Worm (Caenorhabditis elegans): Measurements from ENCODE around the gene Y75B7B.1.

Gene Y75B7B.1

DNA sequence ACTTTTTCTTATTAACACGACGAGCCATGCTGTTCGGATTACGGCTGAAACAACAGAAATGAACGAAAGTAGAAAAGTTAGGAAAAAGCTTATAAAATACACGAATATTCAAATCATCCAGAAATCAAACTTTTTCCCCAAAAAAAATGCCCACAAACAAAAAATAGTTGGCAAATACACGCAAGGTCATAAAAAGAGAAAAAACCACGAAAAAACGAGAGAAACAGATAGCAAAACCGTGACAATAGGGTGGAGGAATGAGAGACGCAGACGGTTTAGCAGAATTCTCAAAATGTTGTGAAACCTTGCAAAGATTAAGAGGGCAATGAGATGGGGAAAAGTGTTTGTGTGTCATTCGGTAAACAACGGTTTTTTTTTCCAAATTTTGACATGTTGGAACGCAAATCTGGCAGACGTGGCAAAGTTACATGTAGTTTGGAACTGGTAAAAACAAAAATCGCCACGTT, 15.0 kb downstream of the Y75B7B.1 start, which contains the start of gene tank-1 (continued):
- TF ChIP-seq ets-4 (GFP tag; optimal IDR thresholded peaks at IDR 0.05) (no peak), snpc-4 (GFP tag; optimal IDR thresholded peaks at IDR 0.05) (no peak), snpc-4 (tag; optimal IDR thresholded peaks at IDR 0.05) (no peak)

DNA sequence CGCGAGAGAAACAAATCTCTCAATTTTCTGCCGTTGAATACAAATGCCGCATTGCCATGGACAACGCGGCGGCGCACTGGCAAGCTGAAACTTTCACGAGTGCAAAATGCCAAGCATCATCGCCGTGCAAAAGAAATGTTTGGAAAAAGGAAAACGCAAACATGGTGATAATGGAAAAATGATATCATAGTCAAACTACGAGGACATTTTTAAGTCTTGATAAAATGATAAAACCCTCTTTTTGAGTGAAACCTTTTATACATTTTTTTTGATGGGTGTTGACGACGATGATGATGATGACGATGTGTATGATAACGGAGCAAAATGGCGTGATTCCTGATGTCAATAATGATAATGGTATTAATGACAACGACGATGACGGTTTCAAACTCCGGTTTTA, 16.6 kb downstream of the Y75B7B.1 start:
- TF ChIP-seq tlf-1 (GFP tag; optimal IDR thresholded peaks at IDR 0.05): no peak
- TF ChIP-seq egl-44 (GFP tag; IDR thresholded peaks at IDR 0.05): no peak
- TF ChIP-seq mcd-1 (GFP tag; IDR thresholded peaks at IDR 0.05): no peak
- TF ChIP-seq tbp1 (GFP tag; optimal IDR thresholded peaks at IDR 0.05): no peak
- TF ChIP-seq nhr-80 (tag; optimal IDR thresholded peaks at IDR 0.05): peak; percentile 2
- no peak for TF ChIP-seq F10E7.11 (tag; optimal IDR thresholded peaks at IDR 0.05)
- TF ChIP-seq ceh-58 (GFP tag; IDR thresholded peaks at IDR 0.05): no peak
- TF ChIP-seq T07F8.4 (tag; optimal IDR thresholded peaks at IDR 0.05): no peak
- no peak for TF ChIP-seq ztf-28 (GFP tag; IDR thresholded peaks at IDR 0.05)

DNA sequence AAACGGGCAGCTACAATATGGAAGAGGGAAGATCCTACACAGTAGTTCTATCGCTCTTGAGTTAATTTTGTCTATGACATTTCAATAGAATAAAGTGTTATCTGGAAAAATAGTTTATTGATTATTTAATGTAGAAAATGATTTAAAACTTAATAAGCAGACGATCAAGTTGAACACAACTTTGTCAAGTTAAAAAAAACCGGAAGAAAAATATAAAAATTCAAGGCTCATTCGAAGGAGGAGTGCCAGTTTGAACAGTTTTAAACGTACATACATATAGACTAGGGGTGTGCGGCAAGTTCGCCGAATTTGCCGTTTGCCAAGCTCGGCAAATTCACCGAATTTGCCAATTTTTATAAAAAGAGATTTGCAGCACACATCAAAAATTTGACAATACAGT, 28.5 kb downstream of the Y75B7B.1 start, which contains the start of gene egl-2:
Gene egl-2, minus strand, starts transcription at position 101 of the 400 bp plus-strand sequence.
- no peak for TF ChIP-seq rcor-1 (GFP tag; IDR thresholded peaks at IDR 0.05)
- no peak for TF ChIP-seq Y53G8AR.9 (GFP tag; conservative IDR thresholded peaks at IDR 0.05)
- TF ChIP-seq rpc-1 (optimal IDR thresholded peaks at IDR 0.05): no peak
- no peak for TF ChIP-seq rpc-1 (tag; optimal IDR thresholded peaks at IDR 0.05)
- TF ChIP-seq snpc-1.1 (tag; optimal IDR thresholded peaks at IDR 0.05; ENCODE audit: insufficient read depth): no peak
- no peak for TF ChIP-seq Y56A3A.18 (GFP tag; IDR thresholded peaks at IDR 0.05)
- no peak for TF ChIP-seq ama-1 (optimal IDR thresholded peaks at IDR 0.05)
- no peak for TF ChIP-seq ama-1 (GFP tag; optimal IDR thresholded peaks at IDR 0.05)
- TF ChIP-seq ztf-25 (GFP tag; IDR thresholded peaks at IDR 0.05): no peak
- TF ChIP-seq ztf-26 (tag; optimal IDR thresholded peaks at IDR 0.05): no peak
- no peak for TF ChIP-seq ZK185.1 (tag; optimal IDR thresholded peaks at IDR 0.05; ENCODE audit: poor library complexity, severe bottlenecking)
- no peak for TF ChIP-seq F57A8.1 (GFP tag; optimal IDR thresholded peaks at IDR 0.05)
- TF ChIP-seq rec-8 (tag; optimal IDR thresholded peaks at IDR 0.05): no peak
- TF ChIP-seq B0019.2 (GFP tag; conservative IDR thresholded peaks at IDR 0.05): no peak
- TF ChIP-seq C17E4.6 (GFP tag; IDR thresholded peaks at IDR 0.05): no peak
- TF ChIP-seq cebp-1 (GFP tag; IDR thresholded peaks at IDR 0.05): no peak
- TF ChIP-seq cebp-1 (tag; optimal IDR thresholded peaks at IDR 0.05): no peak
- TF ChIP-seq pbrm-1 (GFP tag; IDR thresholded peaks at IDR 0.05): no peak
- no peak for TF ChIP-seq T26A5.8 (tag; optimal IDR thresholded peaks at IDR 0.05)
- TF ChIP-seq ceh-79 (tag; optimal IDR thresholded peaks at IDR 0.05): no peak
- no peak for TF ChIP-seq madf-10 (tag; optimal IDR thresholded peaks at IDR 0.05)
- no peak for TF ChIP-seq T07F8.4 (tag; optimal IDR thresholded peaks at IDR 0.05)

- TF ChIP-seq F49E8.2 (tag; optimal IDR thresholded peaks at IDR 0.05; ENCODE audit: insufficient read depth): no peak
- no peak for TF ChIP-seq F57A8.1 (GFP tag; optimal IDR thresholded peaks at IDR 0.05)
- no peak for TF ChIP-seq lin-26 (GFP tag; IDR thresholded peaks at IDR 0.05)
- TF ChIP-seq lin-35 (GFP tag; optimal IDR thresholded peaks at IDR 0.05): no peak
- TF ChIP-seq C17E4.6 (GFP tag; IDR thresholded peaks at IDR 0.05): no peak
- no peak for TF ChIP-seq ztf-28 (GFP tag; IDR thresholded peaks at IDR 0.05)
- TF ChIP-seq lsl-1 (GFP tag; optimal IDR thresholded peaks at IDR 0.05): no peak
- no peak for TF ChIP-seq aptf-3 (GFP tag; IDR thresholded peaks at IDR 0.05)
- TF ChIP-seq dox-1 (GFP tag; IDR thresholded peaks at IDR 0.05): no peak
Observed at ce11 chrV:1302090-1302489, 31.4 kb downstream of the Y75B7B.1 start.
